Fruit fly (Drosophila melanogaster) whole organism, adult: ENCODE results near the gene CG17803.

Experiments used
- CG11617 ChIP-seq: fragments of 200-800 bp; sonication (Bioruptor generic); optimal IDR thresholded peaks from 2 replicates; lab custom pipeline; 2017; ENCODE audit warnings: mild to moderate bottlenecking, missing biosample characterization, missing genetic modification reagents, missing genetic modification characterization
- CG14711 ChIP-seq: fragments of 200-800 bp; sonication (Bioruptor generic); optimal IDR thresholded peaks from 2 replicates; lab custom pipeline; 2018; ENCODE audit warnings: missing biosample characterization, mild to moderate bottlenecking, missing genetic modification characterization, moderate library complexity
- CG33017 ChIP-seq: fragments of 200-800 bp; sonication (Bioruptor generic); optimal IDR thresholded peaks from 2 replicates; lab custom pipeline; 2018; ENCODE audit warnings: missing biosample characterization, mild to moderate bottlenecking, missing genetic modification characterization, moderate library complexity
- Crg-1 ChIP-seq: fragments of 200-800 bp; sonication (Bioruptor generic); optimal IDR thresholded peaks from 2 replicates; lab custom pipeline; 2016; ENCODE audit warnings: missing biosample characterization, missing genetic modification characterization
- Hr96 ChIP-seq: fragments of 200-800 bp; sonication (Bioruptor generic); optimal IDR thresholded peaks from 2 replicates; lab custom pipeline; 2016; ENCODE audit warnings: missing biosample characterization, missing genetic modification characterization
- Mnt ChIP-seq: fragments of 200-800 bp; sonication (Bioruptor generic); optimal IDR thresholded peaks from 2 replicates; lab custom pipeline; 2016; ENCODE audit warnings: missing biosample characterization, mild to moderate bottlenecking, missing genetic modification characterization
- kay ChIP-seq: fragments of 200-800 bp; sonication (Bioruptor generic); peaks from one replicate; lab custom pipeline; 2016; ENCODE audit warnings: missing biosample characterization, missing genetic modification characterization, borderline replicate concordance
- pad ChIP-seq: fragments of 200-800 bp; sonication (Bioruptor generic); optimal IDR thresholded peaks from 3 replicates; lab custom pipeline; 2017; ENCODE audit warnings: missing biosample characterization, missing genetic modification characterization, mild to moderate bottlenecking, moderate library complexity, missing genetic modification reagents
- toe ChIP-seq: fragments of 200-800 bp; sonication (Bioruptor generic); optimal IDR thresholded peaks from 2 replicates; lab custom pipeline; 2016; ENCODE audit warnings: missing biosample characterization, missing genetic modification characterization

DNA sequence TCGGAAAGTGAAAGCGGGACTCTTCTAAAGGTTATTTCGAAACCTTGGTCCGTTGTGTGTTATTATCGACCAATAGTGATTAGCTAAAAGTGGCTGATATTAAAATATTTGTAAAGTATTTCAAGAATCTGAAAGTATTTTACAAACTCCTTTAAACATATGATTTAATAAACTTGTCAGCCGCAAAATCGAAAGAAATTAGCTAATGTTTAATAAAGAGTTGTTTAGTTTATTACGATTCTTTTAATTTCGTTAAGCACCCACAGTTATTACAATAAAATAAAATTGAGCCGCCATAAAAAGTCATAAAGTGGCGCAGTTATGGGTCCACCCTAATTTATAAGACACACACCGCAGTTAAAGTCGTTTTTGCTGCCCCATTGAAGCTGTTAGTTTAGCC is 11.4 kb downstream of the CG17803 start:
- TF ChIP-seq kay (no peak), CG11617 (GFP tag; lab: Kevin White, UChicago) (no peak), toe (GFP tag; lab: Kevin White, UChicago) (no peak), pad (GFP tag; lab: Kevin White, UChicago) (no peak), Mnt (GFP tag; lab: Kevin White, UChicago) (no peak), CG14711 (tag; lab: Kevin White, UChicago) (no peak), CG33017 (no peak), Crg-1 (GFP tag; lab: Kevin White, UChicago) (no peak), Hr96 (no peak)
